Worm (Caenorhabditis elegans): ENCODE data around the gene T24F1.4.

T24F1.4 gene

ce11 chrII:11319591-11319990 is 5.5 kb upstream of the T24F1.4 start, which contains the start of gene nlp-51:
Gene nlp-51 (minus strand): TSS chrII:11319691.
- TF ChIP-seq ceh-9 (tag; optimal IDR thresholded peaks at IDR 0.05), result no peak

DNA sequence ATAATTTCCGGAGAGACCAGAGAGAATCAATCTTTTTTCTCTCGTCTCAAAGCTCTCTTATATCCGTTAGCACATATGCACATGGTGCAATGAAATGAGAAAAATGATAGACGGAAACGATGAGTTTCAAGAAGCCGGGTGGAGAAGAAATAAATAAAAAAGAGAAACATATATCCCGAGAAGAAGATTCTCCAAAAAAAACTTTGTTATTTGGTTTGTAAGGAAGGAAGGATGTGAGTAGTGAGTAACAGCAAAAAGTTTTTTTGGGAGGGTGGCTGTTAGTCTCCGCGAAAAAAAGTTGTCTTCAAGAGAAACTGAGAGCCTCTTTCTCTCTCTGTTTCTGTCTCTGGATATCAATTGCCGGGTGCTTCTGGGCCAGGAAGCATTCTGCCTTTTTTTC is 2.6 kb upstream of the T24F1.4 start:
- TF ChIP-seq nhr-232 (tag; optimal IDR thresholded peaks at IDR 0.05), result no peak
- peak; percentile 63 for TF ChIP-seq unc-42 (tag; optimal IDR thresholded peaks at IDR 0.05)

DNA sequence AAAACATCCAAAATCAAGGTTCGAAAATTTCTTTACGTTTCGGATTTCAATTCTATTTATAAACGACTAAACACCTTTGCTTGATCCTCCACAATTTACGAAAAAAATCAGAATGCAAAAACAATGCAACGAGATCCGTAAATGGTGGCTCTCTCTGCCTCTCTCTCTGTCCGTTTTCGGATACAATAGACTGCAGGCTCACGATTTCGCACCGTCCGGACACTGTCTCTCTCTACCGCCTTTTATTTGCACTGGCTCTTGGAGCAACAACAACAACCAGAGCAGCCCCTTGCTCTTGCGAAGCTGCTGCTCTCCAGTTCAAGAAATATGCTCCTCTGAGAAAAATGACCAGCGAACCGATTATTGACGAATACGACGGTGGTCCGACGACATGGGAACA is 1.8 kb downstream of the T24F1.4 start, which contains the start of gene T24F1.7:
Gene T24F1.7, plus strand, starts transcription at position 301 of the 400 bp plus-strand sequence.
- TF ChIP-seq eyg-1 (tag; optimal IDR thresholded peaks at IDR 0.05), result no peak
- TF ChIP-seq ztf-16 (tag; optimal IDR thresholded peaks at IDR 0.05), result no peak
- no peak for TF ChIP-seq npax-4 (tag; optimal IDR thresholded peaks at IDR 0.05)
- no peak for TF ChIP-seq nhr-11 (tag; optimal IDR thresholded peaks at IDR 0.05)
- TF ChIP-seq elt-4 (tag; optimal IDR thresholded peaks at IDR 0.05), result no peak
- TF ChIP-seq pros-1 (tag; optimal IDR thresholded peaks at IDR 0.05), result no peak
- no peak for TF ChIP-seq sdc-2 (tag; optimal IDR thresholded peaks at IDR 0.05)
- no peak for TF ChIP-seq pax-1 (tag; optimal IDR thresholded peaks at IDR 0.05)
- no peak for TF ChIP-seq hlh-15 (tag; optimal IDR thresholded peaks at IDR 0.05)
- no peak for TF ChIP-seq ceh-6 (GFP tag; optimal IDR thresholded peaks at IDR 0.05)
- no peak for TF ChIP-seq tbx-2 (tag; optimal IDR thresholded peaks at IDR 0.05)
- no peak for TF ChIP-seq ceh-2 (tag; optimal IDR thresholded peaks at IDR 0.05)
- TF ChIP-seq pha-2 (tag; optimal IDR thresholded peaks at IDR 0.05), result no peak

- TF ChIP-seq ceh-30 (tag; optimal IDR thresholded peaks at IDR 0.05) (no peak), ceh-48 (tag; optimal IDR thresholded peaks at IDR 0.05) (no peak)
Measured at ce11 chrII:11307953-11308352, 6.1 kb downstream of the T24F1.4 start.

- no peak for TF ChIP-seq gmeb-2 (tag; optimal IDR thresholded peaks at IDR 0.05)
- TF ChIP-seq ceh-45 (GFP tag; IDR thresholded peaks at IDR 0.05), result no peak
- no peak for TF ChIP-seq ztf-16 (tag; optimal IDR thresholded peaks at IDR 0.05)
- no peak for TF ChIP-seq tbx-2 (tag; optimal IDR thresholded peaks at IDR 0.05)
- TF ChIP-seq pax-1 (tag; optimal IDR thresholded peaks at IDR 0.05), result no peak
- no peak for TF ChIP-seq elt-2 (tag; optimal IDR thresholded peaks at IDR 0.05)
- TF ChIP-seq fax-1 (tag; optimal IDR thresholded peaks at IDR 0.05), result no peak
- no peak for TF ChIP-seq ceh-34 (tag; optimal IDR thresholded peaks at IDR 0.05)
- no peak for TF ChIP-seq nhr-11 (tag; optimal IDR thresholded peaks at IDR 0.05)
- no peak for TF ChIP-seq ceh-19 (GFP tag; optimal IDR thresholded peaks at IDR 0.05)
- TF ChIP-seq zip-5 (tag; optimal IDR thresholded peaks at IDR 0.05), result no peak
- TF ChIP-seq ttx-3 (tag; optimal IDR thresholded peaks at IDR 0.05), result no peak
- no peak for TF ChIP-seq hlh-13 (GFP tag; optimal IDR thresholded peaks at IDR 0.05)
- no peak for TF ChIP-seq hlh-8 (tag; optimal IDR thresholded peaks at IDR 0.05)
- no peak for TF ChIP-seq ceh-14 (tag; optimal IDR thresholded peaks at IDR 0.05)
- TF ChIP-seq K02D7.2 (tag; optimal IDR thresholded peaks at IDR 0.05), result no peak
- no peak for TF ChIP-seq fkh-10 (GFP tag; optimal IDR thresholded peaks at IDR 0.05)
- no peak for TF ChIP-seq ceh-31 (tag; optimal IDR thresholded peaks at IDR 0.05)
- TF ChIP-seq K09A11.1 (tag; optimal IDR thresholded peaks at IDR 0.05; ENCODE audit: insufficient read depth), result no peak
Measured at ce11 chrII:11307332-11307731, 6.7 kb downstream of the T24F1.4 start.

DNA sequence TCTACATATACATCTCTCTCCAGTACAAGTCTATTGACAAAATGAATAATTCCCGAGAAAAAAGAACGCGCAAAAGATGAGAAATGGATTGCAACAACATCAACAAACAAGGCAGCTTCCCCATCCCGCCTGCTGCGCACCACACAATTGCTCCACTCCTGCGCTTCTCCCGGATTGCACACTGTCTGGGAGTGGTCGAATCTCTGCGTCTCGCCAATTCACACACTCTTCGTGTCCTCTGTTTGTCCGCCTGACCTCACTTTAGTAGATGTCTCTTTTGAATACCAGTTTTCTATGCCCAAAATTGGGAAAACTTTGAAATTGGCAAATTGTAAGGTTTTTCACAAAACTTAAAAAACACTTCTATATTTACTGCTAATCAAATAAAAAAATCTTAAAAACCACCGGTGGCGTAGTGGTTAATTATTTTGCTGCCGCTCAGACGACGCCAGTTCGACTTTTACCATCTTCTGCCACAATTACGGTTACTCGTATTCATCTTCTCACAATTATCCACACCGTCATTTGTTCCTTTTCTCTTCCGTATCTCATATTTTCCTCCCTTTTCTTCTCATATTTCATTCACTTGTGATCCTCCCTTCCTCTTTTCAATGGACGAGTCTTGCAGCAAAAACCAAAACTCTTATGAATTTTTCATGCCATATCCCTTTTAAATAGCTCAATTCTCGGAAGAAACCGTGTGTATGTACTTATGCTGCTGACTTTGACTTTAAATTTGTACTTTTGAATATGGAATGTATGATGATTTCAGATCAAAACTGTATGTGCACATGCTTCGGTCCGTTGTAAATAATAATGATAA is 8.2 kb downstream of the T24F1.4 start, which contains the start of gene rsf-1:
Gene rsf-1, plus strand, starts transcription at position 773 of the 823 bp plus-strand sequence.
- TF ChIP-seq ceh-2 (tag; optimal IDR thresholded peaks at IDR 0.05), result no peak
- TF ChIP-seq ztf-16 (tag; optimal IDR thresholded peaks at IDR 0.05), result no peak
- TF ChIP-seq ama-1 (optimal IDR thresholded peaks at IDR 0.05), result no peak
- no peak for TF ChIP-seq ceh-45 (GFP tag; IDR thresholded peaks at IDR 0.05)
- TF ChIP-seq syd-9 (tag; optimal IDR thresholded peaks at IDR 0.05), result no peak
- no peak for TF ChIP-seq lim-6 (tag; optimal IDR thresholded peaks at IDR 0.05)
- TF ChIP-seq unc-42 (tag; optimal IDR thresholded peaks at IDR 0.05), result peak; percentile 16
- no peak for TF ChIP-seq pqm-1 (tag; optimal IDR thresholded peaks at IDR 0.05)
- peak; percentile 35 for TF ChIP-seq nfya-1 (tag; optimal IDR thresholded peaks at IDR 0.05)
- TF ChIP-seq pha-4 (tag; optimal IDR thresholded peaks at IDR 0.05), result no peak
- no peak for TF ChIP-seq fkh-6 (tag; optimal IDR thresholded peaks at IDR 0.05)
- no peak for TF ChIP-seq pat-9 (tag; optimal IDR thresholded peaks at IDR 0.05)
- TF ChIP-seq nhr-232 (tag; optimal IDR thresholded peaks at IDR 0.05), result no peak
- no peak for TF ChIP-seq zip-5 (tag; optimal IDR thresholded peaks at IDR 0.05)
- TF ChIP-seq hlh-15 (tag; optimal IDR thresholded peaks at IDR 0.05), result no peak
- no peak for TF ChIP-seq che-1 (tag; optimal IDR thresholded peaks at IDR 0.05)
- no peak for TF ChIP-seq unc-55 (GFP tag; optimal IDR thresholded peaks at IDR 0.05)
- no peak for TF ChIP-seq fkh-10 (GFP tag; optimal IDR thresholded peaks at IDR 0.05)
